Worm (Caenorhabditis elegans): ENCODE results near the gene K08E4.8.

Gene K08E4.8

ce11 chrIV:12061229-12061628, at the start of gene K08E4.8:
K08E4.8 (minus strand) TSS chrIV:12061329.
- no peak for TF ChIP-seq lim-7 (GFP tag; IDR thresholded peaks at IDR 0.05)

- no peak for TF ChIP-seq php-3 (GFP tag; IDR thresholded peaks at IDR 0.05)
- no peak for TF ChIP-seq egl-27 (tag; optimal IDR thresholded peaks at IDR 0.05)
- TF ChIP-seq lin-15B (tag; optimal IDR thresholded peaks at IDR 0.05): no peak
- TF ChIP-seq saeg-2 (GFP tag; IDR thresholded peaks at IDR 0.05): no peak
- TF ChIP-seq F26F4.8 (GFP tag; conservative IDR thresholded peaks at IDR 0.05): no peak
- no peak for TF ChIP-seq daf-19 (GFP tag; conservative IDR thresholded peaks at IDR 0.05)
- TF ChIP-seq dpl-1 (GFP tag; optimal IDR thresholded peaks at IDR 0.05): no peak
- TF ChIP-seq dmd-8 (GFP tag; IDR thresholded peaks at IDR 0.05): no peak
- no peak for TF ChIP-seq ceh-32 (tag; optimal IDR thresholded peaks at IDR 0.05; ENCODE audit: poor library complexity)
- TF ChIP-seq gei-8 (GFP tag; optimal IDR thresholded peaks at IDR 0.05): no peak
Measured at ce11 chrIV:12110339-12110738, 49.2 kb upstream of the K08E4.8 start, which contains the start of gene col-129. col-129 (minus strand) TSS chrIV:12110439.

DNA sequence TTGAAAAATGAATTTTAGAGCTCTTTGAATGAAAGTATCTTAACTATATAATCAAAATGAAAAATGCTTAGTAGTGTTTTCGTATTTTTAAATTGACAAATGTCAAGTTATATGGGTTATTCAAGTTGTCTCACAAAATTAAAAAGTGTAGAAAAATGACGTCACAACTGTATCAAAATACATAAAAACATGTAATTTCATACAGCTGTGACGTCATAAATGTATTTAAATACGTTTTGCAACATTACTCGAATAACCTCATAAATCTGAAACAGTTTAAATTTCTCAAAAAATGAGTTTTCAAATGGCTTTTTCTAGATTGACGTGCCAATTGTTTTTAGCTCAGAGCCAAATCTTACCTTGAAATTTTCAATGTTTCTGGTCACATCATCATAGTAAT, 48.6 kb upstream of the K08E4.8 start:
- no peak for TF ChIP-seq zfp-3 (GFP tag; conservative IDR thresholded peaks at IDR 0.05)
- no peak for TF ChIP-seq dmd-6 (GFP tag; IDR thresholded peaks at IDR 0.05)
- TF ChIP-seq ZK546.5 (tag; optimal IDR thresholded peaks at IDR 0.05): no peak
- 0 out of 2 replicates have a peak, but pooled peaks have one; percentile 19 for TF ChIP-seq tra-1 (GFP tag; IDR thresholded peaks at IDR 0.05)
- no peak for TF ChIP-seq daf-12 (tag; optimal IDR thresholded peaks at IDR 0.05)

- no peak for TF ChIP-seq rbr-2 (tag; optimal IDR thresholded peaks at IDR 0.05)
- 0 out of 2 replicates have a peak, but pooled peaks have one; percentile 20 for TF ChIP-seq tra-1 (GFP tag; IDR thresholded peaks at IDR 0.05)
- TF ChIP-seq egl-43 (GFP tag; IDR thresholded peaks at IDR 0.05): peak; percentile 49; the same call in 1 of the 2 replicates
- TF ChIP-seq dmd-8 (GFP tag; IDR thresholded peaks at IDR 0.05): no peak
- TF ChIP-seq set-16 (GFP tag; IDR thresholded peaks at IDR 0.05): peak; percentile 82
- no peak for TF ChIP-seq mxl-2 (GFP tag; conservative IDR thresholded peaks at IDR 0.05)
- TF ChIP-seq hlh-11 (tag; optimal IDR thresholded peaks at IDR 0.05): peak; percentile 3
- peak; percentile 27 for TF ChIP-seq gei-8 (GFP tag; optimal IDR thresholded peaks at IDR 0.05)
Measured at ce11 chrIV:12108984-12109657, 48.0 kb upstream of the K08E4.8 start.

DNA sequence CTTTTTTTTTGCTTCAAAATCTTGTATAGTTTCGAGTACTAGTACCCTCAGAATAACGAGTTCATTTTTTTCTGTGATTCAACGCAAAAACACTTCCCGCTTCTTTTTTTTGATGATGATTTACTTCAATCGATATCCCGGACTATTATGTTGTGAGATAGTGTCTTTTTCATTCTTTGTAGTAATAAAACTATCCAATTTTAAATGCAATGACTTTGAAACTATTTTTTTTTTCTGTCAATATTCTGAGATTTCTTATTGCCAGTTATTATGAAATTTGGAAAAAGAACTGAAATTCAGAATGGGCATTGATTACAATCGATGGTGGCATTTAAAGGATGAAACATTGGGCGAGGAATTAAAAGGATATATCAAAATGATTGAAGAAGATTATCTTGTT, 44.4 kb upstream of the K08E4.8 start, which contains the start of gene M18.3:
Gene M18.3, plus strand, starts transcription at position 301 of the 400 bp plus-strand sequence.
- TF ChIP-seq egl-43 (GFP tag; IDR thresholded peaks at IDR 0.05): no peak

ce11 chrIV:12096479-12096878, 35.4 kb upstream of the K08E4.8 start, which contains the start of gene mon-2:
mon-2 (plus strand) TSS chrIV:12096779.
- TF ChIP-seq egl-27 (tag; optimal IDR thresholded peaks at IDR 0.05) (no peak), mdt-29 (GFP tag; IDR thresholded peaks at IDR 0.05) (no peak), ZK546.5 (tag; optimal IDR thresholded peaks at IDR 0.05) (no peak), ces-1 (GFP tag; optimal IDR thresholded peaks at IDR 0.05) (no peak), ceh-44 (GFP tag; IDR thresholded peaks at IDR 0.05) (no peak), ceh-28 (tag; optimal IDR thresholded peaks at IDR 0.05) (no peak), dve-1 (tag; optimal IDR thresholded peaks at IDR 0.05; ENCODE audit: insufficient read depth) (no peak), zip-11 (GFP tag; IDR thresholded peaks at IDR 0.05) (no peak), spr-1 (tag; optimal IDR thresholded peaks at IDR 0.05) (no peak), ZK337.2 (GFP tag; IDR thresholded peaks at IDR 0.05) (no peak), ceh-20 (GFP tag; IDR thresholded peaks at IDR 0.05) (no peak), daf-19 (GFP tag; conservative IDR thresholded peaks at IDR 0.05) (no peak), sdz-12 (GFP tag; optimal IDR thresholded peaks at IDR 0.05) (no peak), mdl-1 (tag; optimal IDR thresholded peaks at IDR 0.05) (no peak), daf-12 (tag; optimal IDR thresholded peaks at IDR 0.05) (no peak), ztf-7 (tag; optimal IDR thresholded peaks at IDR 0.05) (no peak), lir-3 (tag; optimal IDR thresholded peaks at IDR 0.05) (no peak), nhr-48 (tag; optimal IDR thresholded peaks at IDR 0.05) (no peak), gei-8 (GFP tag; optimal IDR thresholded peaks at IDR 0.05) (no peak), D1046.2 (GFP tag; IDR thresholded peaks at IDR 0.05) (no peak)
